Worm (Caenorhabditis elegans): ENCODE measurements around the gene H04D03.2.

The H04D03.2 gene

ce11 chrIII:10460427-10461163, 18.4 kb upstream of the H04D03.2 start, which contains the start of gene ecps-1 (continued):
- TF ChIP-seq K12H6.12 (tag; optimal IDR thresholded peaks at IDR 0.05) (peak; percentile 63), ztf-22 (GFP tag; optimal IDR thresholded peaks at IDR 0.05) (peak; percentile 12), madf-6 (GFP tag; IDR thresholded peaks at IDR 0.05) (peak; percentile 84), pha-4 (tag; optimal IDR thresholded peaks at IDR 0.05) (peak; percentile 67), nhr-179 (tag; optimal IDR thresholded peaks at IDR 0.05) (no peak), repo-1 (tag; optimal IDR thresholded peaks at IDR 0.05) (no peak), tbp1 (GFP tag; optimal IDR thresholded peaks at IDR 0.05) (peak; percentile 73), dpff-1 (tag; optimal IDR thresholded peaks at IDR 0.05) (no peak), T07F8.4 (tag; optimal IDR thresholded peaks at IDR 0.05) (peak; percentile 60), cebp-2 (GFP tag; IDR thresholded peaks at IDR 0.05) (no peak), ztf-26 (tag; optimal IDR thresholded peaks at IDR 0.05) (no peak), akir-1 (GFP tag; optimal IDR thresholded peaks at IDR 0.05) (no peak), F57A8.1 (GFP tag; optimal IDR thresholded peaks at IDR 0.05) (no peak), athp-1 (tag; optimal IDR thresholded peaks at IDR 0.05) (peak; percentile 91), F57C9.4 (tag; optimal IDR thresholded peaks at IDR 0.05) (no peak), ceh-91 (GFP tag; IDR thresholded peaks at IDR 0.05) (peak; percentile 86), attf-5 (GFP tag; optimal IDR thresholded peaks at IDR 0.05) (peak; percentile 100), pbrm-1 (GFP tag; IDR thresholded peaks at IDR 0.05) (peak; percentile 94)

ce11 chrIII:10451012-10451411, 8.8 kb upstream of the H04D03.2 start, which contains the start of gene H04D03.4:
Gene H04D03.4, minus strand, starts transcription at chrIII:10451112.
- TF ChIP-seq lag-1 (GFP tag; IDR thresholded peaks at IDR 0.05) = no peak
- no peak for TF ChIP-seq snpc-1.1 (tag; optimal IDR thresholded peaks at IDR 0.05; ENCODE audit: insufficient read depth)
- no peak for TF ChIP-seq ceh-79 (tag; optimal IDR thresholded peaks at IDR 0.05)
- TF ChIP-seq xnd-1 (tag; optimal IDR thresholded peaks at IDR 0.05) = no peak
- TF ChIP-seq zim-3 (tag; optimal IDR thresholded peaks at IDR 0.05) = no peak
- TF ChIP-seq ztf-25 (GFP tag; IDR thresholded peaks at IDR 0.05) = no peak
- TF ChIP-seq ZK185.1 (tag; optimal IDR thresholded peaks at IDR 0.05; ENCODE audit: poor library complexity, severe bottlenecking) = no peak
- no peak for TF ChIP-seq tbp1 (GFP tag; optimal IDR thresholded peaks at IDR 0.05)
- no peak for TF ChIP-seq somi-1 (GFP tag; optimal IDR thresholded peaks at IDR 0.05)
- TF ChIP-seq egl-44 (GFP tag; IDR thresholded peaks at IDR 0.05) = no peak
- no peak for TF ChIP-seq efl-1 (GFP tag; optimal IDR thresholded peaks at IDR 0.05)
- TF ChIP-seq pha-4 (tag; optimal IDR thresholded peaks at IDR 0.05) = no peak
- TF ChIP-seq nfya-1 (tag; optimal IDR thresholded peaks at IDR 0.05; ENCODE audit: borderline replicate concordance, insufficient read depth) = no peak
- no peak for TF ChIP-seq lin-35 (GFP tag; optimal IDR thresholded peaks at IDR 0.05)
- no peak for TF ChIP-seq B0261.1 (tag; optimal IDR thresholded peaks at IDR 0.05)
- no peak for TF ChIP-seq ekl-4 (GFP tag; IDR thresholded peaks at IDR 0.05)
- TF ChIP-seq pbrm-1 (GFP tag; IDR thresholded peaks at IDR 0.05) = no peak
- TF ChIP-seq ceh-91 (GFP tag; IDR thresholded peaks at IDR 0.05) = no peak
- TF ChIP-seq cebp-2 (GFP tag; IDR thresholded peaks at IDR 0.05) = no peak
- TF ChIP-seq ztf-22 (GFP tag; optimal IDR thresholded peaks at IDR 0.05) = no peak

ce11 chrIII:10446730-10447129, 4.5 kb upstream of the H04D03.2 start, which contains the start of gene H04D03.7:
Gene H04D03.7, minus strand, starts transcription at chrIII:10446830.
- TF ChIP-seq pha-4 (tag; optimal IDR thresholded peaks at IDR 0.05) (no peak), attf-5 (GFP tag; optimal IDR thresholded peaks at IDR 0.05) (no peak), sdz-38 (tag; optimal IDR thresholded peaks at IDR 0.05) (no peak), fkh-3 (tag; optimal IDR thresholded peaks at IDR 0.05) (no peak), zim-3 (tag; optimal IDR thresholded peaks at IDR 0.05) (no peak), sptf-2 (GFP tag; optimal IDR thresholded peaks at IDR 0.05) (no peak)
